Fruit fly (Drosophila melanogaster) S2 (cell line): ENCODE data around the gene Or85e.

Source experiments
- CG8478 ChIP-seq: fragments of >200 bp; optimal IDR thresholded peaks from 2 replicates; lab custom pipeline; 2018
- CTCF ChIP-seq, 2 experiments: fragments of >200 bp; optimal IDR thresholded peaks; 2 replicates each; lab custom pipeline; 2018

- TF ChIP-seq CTCF (optimal IDR thresholded peaks at IDR 0.05; lab: Kevin White, UChicago) (no peak), CG8478 (lab: Kevin White, UChicago) (no peak)
Observed at dm6 chr3R:8658688-8659087, 23.0 kb upstream of the Or85e start.
